Worm (Caenorhabditis elegans) whole organism, young adult: ENCODE data around the gene M03F8.1.

Experiments used
- B0019.2 ChIP-seq: fragments of 200-800 bp; sonication (Bioruptor generic); conservative IDR thresholded peaks from 2 replicates; pipeline ENCODE4 v1.3.6; 2022; ENCODE audit warnings: missing genetic modification reagents, missing genetic modification characterization, missing compliant biosample characterization
- B0035.1 ChIP-seq: sonication (generic microtip); optimal IDR thresholded peaks from 2 replicates; lab custom pipeline; 2016; ENCODE audit warnings: missing genetic modification characterization, mild to moderate bottlenecking, missing compliant biosample characterization, missing genotype, missing genetic modification reagents
- C06A6.2 ChIP-seq: fragments of 200-800 bp; sonication (Bioruptor generic); conservative IDR thresholded peaks from 2 replicates; pipeline ENCODE4 v1.3.6; 2022; ENCODE audit warnings: missing genetic modification characterization, missing compliant biosample characterization
- D2030.7 ChIP-seq: fragments of 200-800 bp; sonication (Bioruptor generic); IDR thresholded peaks from 2 replicates; pipeline ENCODE4 v1.3.6; 2022; ENCODE audit warnings: missing genetic modification reagents, missing genetic modification characterization, missing compliant biosample characterization
- F33H1.4 ChIP-seq: fragments of 200-800 bp; sonication (Bioruptor generic); IDR thresholded peaks from 2 replicates; pipeline ENCODE4 v1.3.6; 2022; ENCODE audit warnings: missing genetic modification reagents, missing genetic modification characterization, missing compliant biosample characterization
- F49E8.2 ChIP-seq: sonication (generic microtip); optimal IDR thresholded peaks from 3 replicates; lab custom pipeline; 2017; ENCODE audit warnings: missing genetic modification characterization, mild to moderate bottlenecking, missing compliant biosample characterization, antibody characterized with exemption, moderate library complexity; ENCODE audit not compliant: insufficient read depth
- Y53G8AR.9 ChIP-seq: fragments of 200-800 bp; sonication (Bioruptor generic); conservative IDR thresholded peaks from 2 replicates; pipeline ENCODE4 v1.3.6; 2022; ENCODE audit warnings: missing genetic modification reagents, missing genetic modification characterization, missing compliant biosample characterization
- Y67H2A.10 ChIP-seq: fragments of 200-800 bp; sonication (Bioruptor generic); conservative IDR thresholded peaks from 2 replicates; pipeline ENCODE4 v1.3.6; 2022; ENCODE audit warnings: missing genetic modification reagents, missing genetic modification characterization, missing compliant biosample characterization
- Y95B8A.8 ChIP-seq: fragments of 200-800 bp; sonication (Bioruptor generic); IDR thresholded peaks from 2 replicates; pipeline ENCODE4 v1.3.6; 2022; ENCODE audit warnings: missing genetic modification reagents, missing genetic modification characterization, missing compliant biosample characterization
- atf-7 ChIP-seq: sonication (generic microtip); optimal IDR thresholded peaks from 2 replicates; lab custom pipeline; 2017; ENCODE audit warnings: mild to moderate bottlenecking, missing genetic modification characterization, missing compliant biosample characterization
- attf-5 ChIP-seq: fragments of 200-800 bp; sonication (Bioruptor generic); optimal IDR thresholded peaks from 2 replicates; lab custom pipeline; 2018; ENCODE audit warnings: mild to moderate bottlenecking, missing genetic modification characterization, missing compliant biosample characterization
- bed-2 ChIP-seq: fragments of 200-800 bp; sonication (Bioruptor generic); IDR thresholded peaks from 2 replicates; pipeline ENCODE4 v1.3.6; 2022; ENCODE audit warnings: missing genetic modification reagents, missing genetic modification characterization, missing compliant biosample characterization
- cebp-1 ChIP-seq, 2 experiments: fragments of 200-800 bp in 1 of 2; sonication (Bioruptor generic) in 1 of 2; sonication (generic microtip) in 1 of 2; IDR thresholded peaks in 1 of 2; optimal IDR thresholded peaks in 1 of 2; 2 replicates each; pipeline versions ENCODE4 v1.3.6 to Lab custom; 2017 to 2022; ENCODE audit warnings: missing compliant biosample characterization in 2 of 2, missing genetic modification characterization in 2 of 2, mild to moderate bottlenecking in 1 of 2, missing genetic modification reagents in 1 of 2, moderate library complexity in 1 of 2
- cebp-2 ChIP-seq: fragments of 200-800 bp; sonication (Bioruptor generic); IDR thresholded peaks from 2 replicates; pipeline ENCODE4 v1.3.6; 2022; ENCODE audit warnings: missing genetic modification characterization, missing compliant biosample characterization
- ceh-40 ChIP-seq: fragments of 200-800 bp; sonication (Bioruptor generic); IDR thresholded peaks from 2 replicates; pipeline ENCODE4 v1.3.6; 2022; ENCODE audit warnings: missing genetic modification characterization, missing compliant biosample characterization
- ceh-58 ChIP-seq: fragments of 200-800 bp; sonication (Bioruptor generic); IDR thresholded peaks from 2 replicates; pipeline ENCODE4 v1.3.6; 2022; ENCODE audit warnings: missing genetic modification characterization, missing compliant biosample characterization
- chd-7 ChIP-seq: sonication (generic microtip); optimal IDR thresholded peaks from 2 replicates; lab custom pipeline; 2016; ENCODE audit warnings: mild to moderate bottlenecking, missing genetic modification characterization, moderate library complexity, missing compliant biosample characterization
- die-1 ChIP-seq: sonication (generic microtip); optimal IDR thresholded peaks from 2 replicates; lab custom pipeline; 2016; ENCODE audit warnings: missing genotype, mild to moderate bottlenecking, missing genetic modification characterization, missing compliant biosample characterization
- dpff-1 ChIP-seq: sonication (generic microtip); optimal IDR thresholded peaks from 2 replicates; lab custom pipeline; 2017; ENCODE audit warnings: mild to moderate bottlenecking, missing genetic modification characterization, missing compliant biosample characterization
- dpl-1 ChIP-seq: fragments of 150-350 bp; optimal IDR thresholded peaks from 2 replicates; lab custom pipeline; 2014; ENCODE audit warnings: missing biosample characterization, missing genetic modification reagents, missing genetic modification characterization
- efl-1 ChIP-seq: fragments of 150-350 bp; optimal IDR thresholded peaks from 2 replicates; lab custom pipeline; 2014; ENCODE audit warnings: missing biosample characterization, missing genetic modification reagents, missing genetic modification characterization
- egl-44 ChIP-seq: fragments of 200-800 bp; sonication (Bioruptor generic); IDR thresholded peaks from 2 replicates; pipeline ENCODE4 v1.3.6; 2022; ENCODE audit warnings: missing genetic modification reagents, missing genetic modification characterization, missing compliant biosample characterization
- egrh-3 ChIP-seq: fragments of 200-800 bp; sonication (Bioruptor generic); IDR thresholded peaks from 2 replicates; pipeline ENCODE4 v1.3.6; 2022; ENCODE audit warnings: missing genetic modification reagents, missing genetic modification characterization, missing compliant biosample characterization
- gei-17 ChIP-seq: fragments of 200-800 bp; sonication (Bioruptor generic); optimal IDR thresholded peaks from 2 replicates; lab custom pipeline; 2018; ENCODE audit warnings: mild to moderate bottlenecking, missing genetic modification characterization, missing compliant biosample characterization
- hlh-26 ChIP-seq: fragments of 200-800 bp; sonication (Bioruptor generic); conservative IDR thresholded peaks from 2 replicates; pipeline ENCODE4 v1.3.6; 2022; ENCODE audit warnings: missing genetic modification reagents, missing genetic modification characterization, missing compliant biosample characterization
- hmg-1.2 ChIP-seq: fragments of 200-800 bp; sonication (Bioruptor generic); IDR thresholded peaks from 2 replicates; pipeline ENCODE4 v1.3.6; 2022; ENCODE audit warnings: missing genetic modification reagents, missing genetic modification characterization, missing compliant biosample characterization
- hmg-20 ChIP-seq: fragments of 200-800 bp; sonication (Bioruptor generic); IDR thresholded peaks from 2 replicates; pipeline ENCODE4 v1.3.6; 2022; ENCODE audit warnings: missing genetic modification reagents, missing genetic modification characterization, missing compliant biosample characterization
- hsf-1 ChIP-seq: fragments of 200-800 bp; sonication (Bioruptor generic); IDR thresholded peaks from 2 replicates; pipeline ENCODE4 v1.3.6; 2022; ENCODE audit warnings: missing genetic modification reagents, missing genetic modification characterization, missing compliant biosample characterization
- let-526 ChIP-seq: fragments of 200-800 bp; sonication (Bioruptor generic); IDR thresholded peaks from 2 replicates; pipeline ENCODE4 v1.3.6; 2022; ENCODE audit warnings: missing genetic modification reagents, missing genetic modification characterization, missing compliant biosample characterization
- let-607 ChIP-seq, 2 experiments: fragments of 200-800 bp in 1 of 2; sonication (Bioruptor generic) in 1 of 2; sonication (generic microtip) in 1 of 2; optimal IDR thresholded peaks; 2 replicates each; lab custom pipeline; 2016 to 2018; ENCODE audit warnings: mild to moderate bottlenecking in 2 of 2, missing compliant biosample characterization in 2 of 2, missing genetic modification characterization in 2 of 2, moderate library complexity in 2 of 2, missing genotype in 1 of 2
- lin-35 ChIP-seq, 3 experiments: fragments of 150-350 bp in 2 of 3; sonication (generic microtip) in 1 of 3; optimal IDR thresholded peaks; 2 replicates each; lab custom pipeline; 2014 to 2018; ENCODE audit warnings: missing biosample characterization in 3 of 3, missing genetic modification characterization in 3 of 3, missing genetic modification reagents in 3 of 3
- lin-40 ChIP-seq: sonication (generic microtip); optimal IDR thresholded peaks from 2 replicates; lab custom pipeline; 2016; ENCODE audit warnings: missing genetic modification characterization, mild to moderate bottlenecking, missing compliant biosample characterization, missing genotype, missing genetic modification reagents
- lin-54 ChIP-seq: fragments of 200-800 bp; sonication (Bioruptor generic); optimal IDR thresholded peaks from 2 replicates; lab custom pipeline; 2018; ENCODE audit warnings: mild to moderate bottlenecking, missing genetic modification characterization, missing compliant biosample characterization
- lir-1 ChIP-seq: fragments of 200-800 bp; sonication (Bioruptor generic); conservative IDR thresholded peaks from 2 replicates; pipeline ENCODE4 v1.3.6; 2022; ENCODE audit warnings: missing genetic modification reagents, missing genetic modification characterization, missing compliant biosample characterization
- lsl-1 ChIP-seq: fragments of 200-800 bp; sonication (Bioruptor generic); optimal IDR thresholded peaks from 2 replicates; lab custom pipeline; 2018; ENCODE audit warnings: mild to moderate bottlenecking, missing genetic modification characterization, moderate library complexity, missing compliant biosample characterization
- madf-3 ChIP-seq: fragments of 200-800 bp; sonication (Bioruptor generic); IDR thresholded peaks from 2 replicates; pipeline ENCODE4 v1.3.6; 2022; ENCODE audit warnings: missing genetic modification reagents, missing genetic modification characterization, missing compliant biosample characterization
- madf-8 ChIP-seq: fragments of 200-800 bp; sonication (Bioruptor generic); conservative IDR thresholded peaks from 2 replicates; pipeline ENCODE4 v1.3.6; 2022; ENCODE audit warnings: missing genetic modification reagents, missing genetic modification characterization, missing compliant biosample characterization
- mes-4 ChIP-seq: sonication (generic microtip); optimal IDR thresholded peaks from 2 replicates; lab custom pipeline; 2016; ENCODE audit warnings: missing genotype, missing genetic modification characterization, missing compliant biosample characterization
- nhr-120 ChIP-seq: fragments of 200-800 bp; sonication (Bioruptor generic); IDR thresholded peaks from 2 replicates; pipeline ENCODE4 v1.3.6; 2022; ENCODE audit warnings: missing genetic modification characterization, missing compliant biosample characterization
- rcor-1 ChIP-seq: fragments of 200-800 bp; sonication (Bioruptor generic); IDR thresholded peaks from 2 replicates; pipeline ENCODE4 v1.3.6; 2022; ENCODE audit warnings: missing genetic modification reagents, missing genetic modification characterization, missing compliant biosample characterization
- repo-1 ChIP-seq: sonication (generic microtip); optimal IDR thresholded peaks from 2 replicates; lab custom pipeline; 2017; ENCODE audit warnings: mild to moderate bottlenecking, missing genetic modification characterization, missing compliant biosample characterization
- sea-2 ChIP-seq: fragments of 200-800 bp; sonication (Bioruptor generic); IDR thresholded peaks from 2 replicates; pipeline ENCODE4 v1.3.6; 2022; ENCODE audit warnings: missing genetic modification characterization, missing compliant biosample characterization
- snpc-4 ChIP-seq, 5 experiments: fragments of 150-350 bp in 1 of 5; sonication (generic microtip) in 4 of 5; optimal IDR thresholded peaks; 2 replicates each; lab custom pipeline; 2014 to 2018; ENCODE audit warnings: missing genetic modification characterization in 5 of 5, missing biosample characterization in 3 of 5, antibody characterized with exemption in 2 of 5, mild to moderate bottlenecking in 2 of 5, missing compliant biosample characterization in 2 of 5, missing genotype in 2 of 5, moderate library complexity in 2 of 5, missing genetic modification reagents in 1 of 5
- somi-1 ChIP-seq: fragments of 200-800 bp; sonication (Bioruptor generic); optimal IDR thresholded peaks from 2 replicates; lab custom pipeline; 2018; ENCODE audit warnings: mild to moderate bottlenecking, missing genetic modification characterization, missing compliant biosample characterization
- unc-62 ChIP-seq: fragments of 150-350 bp; optimal IDR thresholded peaks from 2 replicates; lab custom pipeline; 2014; ENCODE audit warnings: missing biosample characterization, missing genetic modification reagents, missing genetic modification characterization

Gene M03F8.1

ce11 chrV:5996114-5996513 lies 44.9 kb downstream of the M03F8.1 start, which contains the start of gene cpg-4 (continued):
- TF ChIP-seq B0035.1 (no peak), lsl-1 (peak; percentile 97), hsf-1 (GFP tag; lab: Robert Waterston, UW) (peak; percentile 45; the same call in 1 of the 2 replicates), F49E8.2 (tag; lab: Kevin White, UChicago) (peak; percentile 69), hmg-1.2 (GFP tag; lab: Robert Waterston, UW) (peak; percentile 33; the same call in 1 of the 2 replicates), lir-1 (GFP tag; lab: Robert Waterston, UW) (peak; percentile 26; the same call in 1 of the 2 replicates), efl-1 (GFP tag; lab: Kevin White, UChicago) (peak; percentile 89), egl-44 (GFP tag; lab: Robert Waterston, UW) (no peak), chd-7 (tag; lab: Kevin White, UChicago) (no peak), lin-35 (GFP tag; optimal IDR thresholded peaks at IDR 0.05; lab: Kevin White, UChicago) (no peak), Y67H2A.10 (GFP tag; lab: Robert Waterston, UW) (no peak), nhr-120 (no peak), madf-8 (GFP tag; lab: Robert Waterston, UW) (peak; percentile 98), D2030.7 (GFP tag; lab: Robert Waterston, UW) (peak; percentile 79), hmg-20 (GFP tag; lab: Robert Waterston, UW) (no peak), B0019.2 (GFP tag; lab: Robert Waterston, UW) (0 out of 2 replicates have a peak, but pooled peaks have one; percentile 25), hlh-26 (no peak), atf-7 (tag; lab: Kevin White, UChicago) (no peak), unc-62 (GFP tag; lab: Kevin White, UChicago) (no peak), bed-2 (GFP tag; lab: Robert Waterston, UW) (no peak), F33H1.4 (GFP tag; lab: Robert Waterston, UW) (peak; percentile 97), ceh-40 (GFP tag; lab: Robert Waterston, UW) (no peak)

- TF ChIP-seq snpc-4 (GFP tag; optimal IDR thresholded peaks at IDR 0.05; lab: Kevin White, UChicago) = peak; percentile 46
- TF ChIP-seq snpc-4 (tag; optimal IDR thresholded peaks at IDR 0.05; lab: Kevin White, UChicago) = peak in 3 of 4 experiments; percentile 50 to 69 (median 69)
- TF ChIP-seq sea-2 (GFP tag; lab: Robert Waterston, UW) = no peak
- TF ChIP-seq cebp-1 (GFP tag; IDR thresholded peaks at IDR 0.05; lab: Robert Waterston, UW) = peak; percentile 26; the same call in 1 of the 2 replicates
- TF ChIP-seq cebp-1 (tag; optimal IDR thresholded peaks at IDR 0.05; lab: Kevin White, UChicago) = peak; percentile 91
- 0 out of 2 replicates have a peak, but pooled peaks have one; percentile 14 for TF ChIP-seq egrh-3 (GFP tag; lab: Robert Waterston, UW)
- TF ChIP-seq nhr-120 = no peak
- TF ChIP-seq rcor-1 (GFP tag; lab: Robert Waterston, UW) = peak; percentile 37; the same call in 1 of the 2 replicates
- 0 out of 2 replicates have a peak, but pooled peaks have one; percentile 46 for TF ChIP-seq Y95B8A.8 (GFP tag; lab: Robert Waterston, UW)
- TF ChIP-seq somi-1 (GFP tag; lab: Kevin White, UChicago) = peak; percentile 78
- peak; percentile 62 for TF ChIP-seq die-1 (tag; lab: Kevin White, UChicago)
- no peak for TF ChIP-seq dpl-1 (GFP tag; lab: Kevin White, UChicago)
- no peak for TF ChIP-seq ceh-58 (GFP tag; lab: Robert Waterston, UW)
- TF ChIP-seq madf-3 (GFP tag; lab: Robert Waterston, UW) = peak; percentile 83; the same call in 1 of the 2 replicates
- TF ChIP-seq cebp-2 = 0 out of 2 replicates have a peak, but pooled peaks have one; percentile 73
- no peak for TF ChIP-seq dpff-1 (tag; lab: Kevin White, UChicago)
- TF ChIP-seq let-526 = peak; percentile 80; the same call in 1 of the 2 replicates
- peak; percentile 77 for TF ChIP-seq repo-1 (tag; lab: Kevin White, UChicago)
- TF ChIP-seq Y53G8AR.9 (GFP tag; lab: Robert Waterston, UW) = peak; percentile 74; the same call in 1 of the 2 replicates
- TF ChIP-seq attf-5 = peak; percentile 93
- TF ChIP-seq lin-54 (GFP tag; lab: Kevin White, UChicago) = peak; percentile 76
- TF ChIP-seq C06A6.2 (GFP tag; lab: Robert Waterston, UW) = peak; percentile 78
- TF ChIP-seq gei-17 (GFP tag; lab: Kevin White, UChicago) = peak; percentile 36
- TF ChIP-seq mes-4 (tag; lab: Kevin White, UChicago) = no peak
- peak; percentile 96 for TF ChIP-seq chd-7 (tag; lab: Kevin White, UChicago)
- TF ChIP-seq lir-1 (GFP tag; lab: Robert Waterston, UW) = peak; percentile 81
- TF ChIP-seq lin-40 = peak; percentile 95
- TF ChIP-seq let-607 (tag; optimal IDR thresholded peaks at IDR 0.05; lab: Kevin White, UChicago) = peak; percentile 84 to 92
Measured at ce11 chrV:6000368-6000802, 49.2 kb downstream of the M03F8.1 start.
